Fruit fly (Drosophila melanogaster) whole organism, pupa: ENCODE data around the gene CG33796.

ENCODE experiments used
- CG14655 ChIP-seq: fragments of 200-800 bp; sonication (Bioruptor generic); optimal IDR thresholded peaks from 3 replicates; lab custom pipeline; 2017; ENCODE audit warnings: mild to moderate bottlenecking, missing biosample characterization, missing genetic modification reagents, missing genetic modification characterization
- CG15710 ChIP-seq: fragments of 200-800 bp; sonication (Bioruptor generic); optimal IDR thresholded peaks from 2 replicates; lab custom pipeline; 2018; ENCODE audit warnings: missing biosample characterization, mild to moderate bottlenecking, missing genetic modification characterization, moderate library complexity
- CG34367 ChIP-seq: fragments of 200-800 bp; sonication (Bioruptor generic); optimal IDR thresholded peaks from 2 replicates; lab custom pipeline; 2018; ENCODE audit warnings: missing biosample characterization, mild to moderate bottlenecking, missing genetic modification characterization
- D1 ChIP-seq: fragments of 200-800 bp; sonication (Bioruptor generic); optimal IDR thresholded peaks from 2 replicates; lab custom pipeline; 2018; ENCODE audit warnings: missing biosample characterization, mild to moderate bottlenecking, missing genetic modification characterization, moderate library complexity

dm6 chr3L:16161131-16161530 lies 8.8 kb downstream of the CG33796 start:
- TF ChIP-seq CG15710 (tag; lab: Kevin White, UChicago), result no peak
- no peak for TF ChIP-seq D1 (tag; lab: Kevin White, UChicago)
- no peak for TF ChIP-seq CG34367
- TF ChIP-seq CG14655 (GFP tag; lab: Kevin White, UChicago), result no peak
